Worm (Caenorhabditis elegans) whole organism, midembryonic: ENCODE data around the gene igdb-3.

Experiments
- T22C8.4 ChIP-seq: fragments of 200-800 bp; sonication (Bioruptor generic); IDR thresholded peaks from 2 replicates; pipeline ENCODE4 v1.3.6; 2022; ENCODE audit warnings: missing genetic modification characterization, missing compliant biosample characterization
- cog-1 ChIP-seq: sonication (generic microtip); optimal IDR thresholded peaks from 2 replicates; lab custom pipeline; 2016; ENCODE audit warnings: missing genetic modification characterization, missing compliant biosample characterization
- flt-1 ChIP-seq: fragments of 200-800 bp; sonication (Bioruptor generic); IDR thresholded peaks from 2 replicates; pipeline ENCODE4 v1.3.6; 2022; ENCODE audit warnings: missing genetic modification characterization, missing compliant biosample characterization
- klf-2 ChIP-seq: fragments of 200-800 bp; sonication (Bioruptor generic); conservative IDR thresholded peaks from 2 replicates; pipeline ENCODE4 v1.3.6; 2022; ENCODE audit warnings: missing genetic modification reagents, missing genetic modification characterization, missing compliant biosample characterization
- med-1 ChIP-seq: sonication (generic microtip); optimal IDR thresholded peaks from 2 replicates; lab custom pipeline; 2017; ENCODE audit warnings: missing genetic modification characterization, mild to moderate bottlenecking, missing compliant biosample characterization, antibody characterized with exemption, missing genetic modification reagents; ENCODE audit not compliant: insufficient read depth
- ref-1 ChIP-seq: fragments of 200-800 bp; sonication (Bioruptor generic); conservative IDR thresholded peaks from 2 replicates; pipeline ENCODE4 v1.3.6; 2022; ENCODE audit warnings: missing genetic modification reagents, missing genetic modification characterization, missing compliant biosample characterization
- tab-1 ChIP-seq: fragments of 200-800 bp; sonication (Bioruptor generic); IDR thresholded peaks from 2 replicates; pipeline ENCODE4 v1.3.6; 2022; ENCODE audit warnings: missing genetic modification characterization, missing compliant biosample characterization
- ztf-23 ChIP-seq: fragments of 200-800 bp; sonication (Bioruptor generic); IDR thresholded peaks from 2 replicates; pipeline ENCODE4 v1.3.6; 2022; ENCODE audit warnings: missing genetic modification reagents, missing genetic modification characterization, missing compliant biosample characterization
- ztf-29 ChIP-seq: fragments of 200-800 bp; sonication (Bioruptor generic); IDR thresholded peaks from 2 replicates; pipeline ENCODE4 v1.3.6; 2022; ENCODE audit warnings: missing genetic modification reagents, missing genetic modification characterization, missing compliant biosample characterization

igdb-3 gene

ce11 chrX:6405905-6406304, 20.6 kb downstream of the igdb-3 start:
- TF ChIP-seq T22C8.4 (GFP tag; lab: Robert Waterston, UW) (no peak), ztf-29 (GFP tag; lab: Robert Waterston, UW) (no peak), tab-1 (GFP tag; lab: Robert Waterston, UW) (no peak), klf-2 (GFP tag; lab: Robert Waterston, UW) (no peak), flt-1 (no peak), ztf-23 (GFP tag; lab: Robert Waterston, UW) (no peak), cog-1 (tag; lab: Kevin White, UChicago) (no peak), ref-1 (GFP tag; lab: Robert Waterston, UW) (no peak), med-1 (GFP tag; lab: Kevin White, UChicago) (no peak)

DNA sequence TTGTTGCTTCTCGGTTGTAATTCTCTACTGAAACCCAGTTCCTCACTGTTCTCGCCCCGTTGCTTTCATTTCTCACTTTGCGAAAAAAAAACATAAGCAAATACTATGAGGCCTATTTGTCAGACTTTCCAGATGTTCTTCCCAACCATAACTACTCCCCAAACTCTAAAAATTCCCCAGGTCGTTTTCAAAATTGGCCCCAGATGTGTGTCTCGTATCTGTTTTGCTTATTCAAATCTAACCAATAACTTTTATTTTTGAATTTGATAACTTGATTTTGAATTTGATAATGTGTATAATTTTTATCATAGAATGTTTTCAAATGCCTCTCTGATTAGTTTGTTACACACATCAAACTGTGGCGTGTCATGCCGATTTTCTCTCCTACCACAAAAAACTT, 22.5 kb downstream of the igdb-3 start:
- TF ChIP-seq tab-1 (GFP tag; lab: Robert Waterston, UW) (no peak), klf-2 (GFP tag; lab: Robert Waterston, UW) (no peak), ztf-23 (GFP tag; lab: Robert Waterston, UW) (no peak), med-1 (GFP tag; lab: Kevin White, UChicago) (no peak), cog-1 (tag; lab: Kevin White, UChicago) (no peak), ref-1 (GFP tag; lab: Robert Waterston, UW) (no peak), ztf-29 (GFP tag; lab: Robert Waterston, UW) (no peak), T22C8.4 (GFP tag; lab: Robert Waterston, UW) (no peak), flt-1 (no peak)

- TF ChIP-seq flt-1 (no peak), cog-1 (tag; lab: Kevin White, UChicago) (no peak), T22C8.4 (GFP tag; lab: Robert Waterston, UW) (no peak), klf-2 (GFP tag; lab: Robert Waterston, UW) (no peak), ref-1 (GFP tag; lab: Robert Waterston, UW) (no peak), ztf-23 (GFP tag; lab: Robert Waterston, UW) (no peak), tab-1 (GFP tag; lab: Robert Waterston, UW) (no peak), med-1 (GFP tag; lab: Kevin White, UChicago) (no peak), ztf-29 (GFP tag; lab: Robert Waterston, UW) (no peak)
These were observed 23.0 kb downstream of the igdb-3 start for ce11 chrX:6408286-6408685.

ce11 chrX:6408713-6409112, 23.4 kb downstream of the igdb-3 start:
- TF ChIP-seq flt-1 (no peak), klf-2 (GFP tag; lab: Robert Waterston, UW) (no peak), med-1 (GFP tag; lab: Kevin White, UChicago) (no peak), ref-1 (GFP tag; lab: Robert Waterston, UW) (no peak), T22C8.4 (GFP tag; lab: Robert Waterston, UW) (no peak), cog-1 (tag; lab: Kevin White, UChicago) (no peak), tab-1 (GFP tag; lab: Robert Waterston, UW) (no peak), ztf-29 (GFP tag; lab: Robert Waterston, UW) (no peak), ztf-23 (GFP tag; lab: Robert Waterston, UW) (no peak)

DNA sequence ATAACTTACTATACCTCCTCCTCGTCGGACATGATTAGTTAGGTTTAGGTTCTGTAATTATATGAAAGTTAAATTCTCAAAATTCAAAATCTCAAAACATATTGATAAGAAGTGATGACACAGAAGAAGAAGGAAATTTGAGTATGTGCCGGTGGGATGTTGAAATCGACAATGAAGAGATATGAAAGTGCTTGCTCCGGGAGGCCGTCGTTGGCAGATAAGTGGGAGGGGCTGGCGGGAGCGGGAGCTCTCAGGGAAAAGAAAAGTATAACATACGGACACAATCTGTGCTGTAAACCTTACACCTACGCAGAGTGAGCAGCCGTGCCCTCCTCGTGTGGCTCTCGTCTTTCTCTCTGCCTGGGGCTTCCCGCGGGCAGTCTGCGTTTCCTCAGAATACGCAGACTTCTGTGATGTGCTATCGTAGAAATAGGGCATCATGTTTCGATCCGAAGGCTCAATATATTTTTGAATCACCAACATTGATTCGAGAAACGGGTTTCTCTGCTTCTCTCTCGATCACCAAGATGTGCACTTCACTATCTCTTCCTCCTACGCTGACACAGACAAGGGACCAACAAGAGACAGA, 25.0 kb downstream of the igdb-3 start, which contains the start of gene mup-2:
mup-2 (minus strand) TSS at position 51 of the 589 bp plus-strand sequence.
- TF ChIP-seq cog-1 (tag; lab: Kevin White, UChicago) (peak; percentile 61), ztf-23 (GFP tag; lab: Robert Waterston, UW) (0 out of 2 replicates have a peak, but pooled peaks have one; percentile 30), tab-1 (GFP tag; lab: Robert Waterston, UW) (no peak)

DNA sequence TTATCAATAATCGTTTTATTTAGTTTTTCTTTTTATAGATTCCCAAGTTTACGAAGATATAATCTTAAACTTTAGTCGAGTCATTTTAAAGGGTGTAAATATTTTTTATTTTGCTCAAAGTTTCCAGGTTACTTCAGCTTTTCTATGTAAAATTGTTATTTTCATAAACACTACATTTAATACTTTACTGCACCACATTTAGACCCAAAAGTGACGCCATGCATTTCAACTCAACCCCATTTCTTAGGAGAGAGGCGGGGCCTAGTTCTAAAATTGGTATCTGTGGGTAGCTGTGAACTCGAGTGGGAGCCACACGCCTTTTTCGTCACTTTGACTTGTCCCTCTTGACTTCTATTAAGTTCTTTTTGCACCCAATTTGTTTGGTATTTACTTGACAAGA, 27.3 kb downstream of the igdb-3 start, which contains the start of gene T22E5.1:
T22E5.1 (plus strand) TSS at position 301 of the 400 bp plus-strand sequence.
- TF ChIP-seq T22C8.4 (GFP tag; lab: Robert Waterston, UW) = no peak
- no peak for TF ChIP-seq ztf-23 (GFP tag; lab: Robert Waterston, UW)
- no peak for TF ChIP-seq cog-1 (tag; lab: Kevin White, UChicago)
- TF ChIP-seq klf-2 (GFP tag; lab: Robert Waterston, UW) = no peak
- TF ChIP-seq flt-1 = no peak
- no peak for TF ChIP-seq tab-1 (GFP tag; lab: Robert Waterston, UW)
- TF ChIP-seq med-1 (GFP tag; lab: Kevin White, UChicago) = no peak
- TF ChIP-seq ref-1 (GFP tag; lab: Robert Waterston, UW) = no peak
- no peak for TF ChIP-seq ztf-29 (GFP tag; lab: Robert Waterston, UW)

- TF ChIP-seq med-1 (GFP tag; lab: Kevin White, UChicago) (no peak), klf-2 (GFP tag; lab: Robert Waterston, UW) (no peak), flt-1 (no peak), ref-1 (GFP tag; lab: Robert Waterston, UW) (no peak), T22C8.4 (GFP tag; lab: Robert Waterston, UW) (no peak), ztf-29 (GFP tag; lab: Robert Waterston, UW) (no peak), cog-1 (tag; lab: Kevin White, UChicago) (no peak), tab-1 (GFP tag; lab: Robert Waterston, UW) (no peak), ztf-23 (GFP tag; lab: Robert Waterston, UW) (no peak)
These were observed 28.3 kb downstream of the igdb-3 start for ce11 chrX:6413583-6413982.

DNA sequence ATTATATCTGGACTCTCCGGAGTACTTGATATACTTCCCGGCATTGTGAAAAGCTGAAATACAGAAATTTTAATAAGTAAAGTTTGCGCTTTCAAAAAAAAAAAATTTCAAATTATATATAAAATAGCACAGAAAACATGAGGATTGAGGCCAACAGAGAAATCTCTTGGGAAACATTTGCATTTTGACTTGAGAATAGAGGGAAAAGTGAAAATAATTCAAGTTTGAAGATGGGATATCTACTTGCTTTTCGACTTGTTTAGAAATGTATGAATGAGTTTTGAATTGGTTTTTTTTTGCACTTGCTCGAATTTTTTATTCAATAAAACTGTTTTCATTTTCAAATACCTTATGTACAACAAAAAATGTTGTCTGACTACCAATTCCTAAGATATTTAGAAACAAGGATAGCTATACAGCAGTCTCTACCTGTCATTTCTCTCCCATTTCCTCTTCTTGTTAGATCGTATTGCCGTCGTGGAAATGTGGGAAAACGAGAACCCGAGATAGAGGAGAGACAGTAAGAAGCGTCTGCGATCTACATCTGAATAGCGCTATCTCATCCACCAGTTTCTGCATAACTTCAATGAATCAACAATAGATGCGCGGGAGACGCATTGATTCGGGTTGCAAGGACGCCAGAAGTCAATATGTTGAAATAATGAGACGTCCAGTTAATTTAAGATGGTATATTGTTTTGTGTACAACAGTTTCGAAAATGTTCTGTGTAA, 31.2 kb downstream of the igdb-3 start, which contains the start of gene T22E5.6:
T22E5.6 (minus strand) TSS at position 51 of the 731 bp plus-strand sequence.
- no peak for TF ChIP-seq ztf-29 (GFP tag; lab: Robert Waterston, UW)
- no peak for TF ChIP-seq med-1 (GFP tag; lab: Kevin White, UChicago)
- TF ChIP-seq cog-1 (tag; lab: Kevin White, UChicago) = no peak
- no peak for TF ChIP-seq T22C8.4 (GFP tag; lab: Robert Waterston, UW)
- TF ChIP-seq flt-1 = no peak
- no peak for TF ChIP-seq klf-2 (GFP tag; lab: Robert Waterston, UW)
- no peak for TF ChIP-seq tab-1 (GFP tag; lab: Robert Waterston, UW)
